Worm (Caenorhabditis elegans) whole organism, young adult: ENCODE data around the gene taf-2.

ENCODE experiments used
- B0035.1 ChIP-seq: sonication (generic microtip); optimal IDR thresholded peaks from 2 replicates; lab custom pipeline; 2016; ENCODE audit warnings: missing genetic modification characterization, mild to moderate bottlenecking, missing compliant biosample characterization, missing genotype, missing genetic modification reagents
- F23B12.7 ChIP-seq: sonication (generic microtip); optimal IDR thresholded peaks from 2 replicates; lab custom pipeline; 2017; ENCODE audit warnings: missing genetic modification characterization, mild to moderate bottlenecking, missing compliant biosample characterization, antibody characterized with exemption, moderate library complexity; ENCODE audit not compliant: insufficient read depth
- Y53F4B.3 ChIP-seq: fragments of 200-800 bp; sonication (Bioruptor generic); IDR thresholded peaks from 2 replicates; pipeline ENCODE4 v1.3.6; 2022; ENCODE audit warnings: missing genetic modification reagents, missing genetic modification characterization, missing compliant biosample characterization
- Y79H2A.3 ChIP-seq: fragments of 200-800 bp; sonication (Bioruptor generic); conservative IDR thresholded peaks from 2 replicates; pipeline ENCODE4 v1.3.6; 2022; ENCODE audit warnings: missing genetic modification reagents, missing genetic modification characterization, missing compliant biosample characterization
- ZK185.1 ChIP-seq: sonication (generic microtip); optimal IDR thresholded peaks from 2 replicates; lab custom pipeline; 2016; ENCODE audit warnings: mild to moderate bottlenecking, missing genetic modification characterization, missing compliant biosample characterization; ENCODE audit not compliant: poor library complexity, severe bottlenecking
- akir-1 ChIP-seq: fragments of 200-800 bp; sonication (Bioruptor generic); optimal IDR thresholded peaks from 2 replicates; lab custom pipeline; 2018; ENCODE audit warnings: mild to moderate bottlenecking, missing genetic modification characterization, moderate library complexity, missing compliant biosample characterization
- atf-7 ChIP-seq: sonication (generic microtip); optimal IDR thresholded peaks from 2 replicates; lab custom pipeline; 2017; ENCODE audit warnings: mild to moderate bottlenecking, missing genetic modification characterization, missing compliant biosample characterization
- ccch-3 ChIP-seq: fragments of 200-800 bp; sonication (Bioruptor generic); optimal IDR thresholded peaks from 2 replicates; lab custom pipeline; 2018; ENCODE audit warnings: mild to moderate bottlenecking, missing genetic modification characterization, missing compliant biosample characterization
- cebp-2 ChIP-seq: fragments of 200-800 bp; sonication (Bioruptor generic); IDR thresholded peaks from 2 replicates; pipeline ENCODE4 v1.3.6; 2022; ENCODE audit warnings: missing genetic modification characterization, missing compliant biosample characterization
- ceh-100 ChIP-seq: fragments of 200-800 bp; sonication (Bioruptor generic); IDR thresholded peaks from 2 replicates; pipeline ENCODE4 v1.3.6; 2022; ENCODE audit warnings: missing genetic modification reagents, missing genetic modification characterization, missing compliant biosample characterization
- ceh-91 ChIP-seq: fragments of 200-800 bp; sonication (Bioruptor generic); IDR thresholded peaks from 2 replicates; pipeline ENCODE4 v1.3.6; 2022; ENCODE audit warnings: missing genetic modification reagents, missing genetic modification characterization, missing compliant biosample characterization
- die-1 ChIP-seq: sonication (generic microtip); optimal IDR thresholded peaks from 2 replicates; lab custom pipeline; 2016; ENCODE audit warnings: missing genotype, mild to moderate bottlenecking, missing genetic modification characterization, missing compliant biosample characterization
- dox-1 ChIP-seq: fragments of 200-800 bp; sonication (Bioruptor generic); IDR thresholded peaks from 2 replicates; pipeline ENCODE4 v1.3.6; 2022; ENCODE audit warnings: missing genetic modification reagents, missing genetic modification characterization, missing compliant biosample characterization
- egrh-3 ChIP-seq: fragments of 200-800 bp; sonication (Bioruptor generic); IDR thresholded peaks from 2 replicates; pipeline ENCODE4 v1.3.6; 2022; ENCODE audit warnings: missing genetic modification reagents, missing genetic modification characterization, missing compliant biosample characterization
- ets-4 ChIP-seq: fragments of 200-800 bp; sonication (Bioruptor generic); optimal IDR thresholded peaks from 2 replicates; lab custom pipeline; 2018; ENCODE audit warnings: mild to moderate bottlenecking, missing genetic modification characterization, missing compliant biosample characterization
- hlh-26 ChIP-seq: fragments of 200-800 bp; sonication (Bioruptor generic); conservative IDR thresholded peaks from 2 replicates; pipeline ENCODE4 v1.3.6; 2022; ENCODE audit warnings: missing genetic modification reagents, missing genetic modification characterization, missing compliant biosample characterization
- hmg-1.2 ChIP-seq: fragments of 200-800 bp; sonication (Bioruptor generic); IDR thresholded peaks from 2 replicates; pipeline ENCODE4 v1.3.6; 2022; ENCODE audit warnings: missing genetic modification reagents, missing genetic modification characterization, missing compliant biosample characterization
- lin-54 ChIP-seq: fragments of 200-800 bp; sonication (Bioruptor generic); optimal IDR thresholded peaks from 2 replicates; lab custom pipeline; 2018; ENCODE audit warnings: mild to moderate bottlenecking, missing genetic modification characterization, missing compliant biosample characterization
- madf-8 ChIP-seq: fragments of 200-800 bp; sonication (Bioruptor generic); conservative IDR thresholded peaks from 2 replicates; pipeline ENCODE4 v1.3.6; 2022; ENCODE audit warnings: missing genetic modification reagents, missing genetic modification characterization, missing compliant biosample characterization
- mcd-1 ChIP-seq: fragments of 200-800 bp; sonication (Bioruptor generic); IDR thresholded peaks from 2 replicates; pipeline ENCODE4 v1.3.6; 2022; ENCODE audit warnings: missing genetic modification reagents, missing genetic modification characterization, missing compliant biosample characterization
- nfya-1 ChIP-seq: sonication (generic microtip); optimal IDR thresholded peaks from 2 replicates; lab custom pipeline; 2017; ENCODE audit warnings: antibody characterized with exemption, missing compliant biosample characterization, missing genetic modification characterization, borderline replicate concordance; ENCODE audit not compliant: insufficient read depth
- nfyb-1 ChIP-seq: fragments of 200-800 bp; sonication (Bioruptor generic); IDR thresholded peaks from 2 replicates; pipeline ENCODE4 v1.3.6; 2022; ENCODE audit warnings: missing genetic modification reagents, missing genetic modification characterization, missing compliant biosample characterization
- nhr-179 ChIP-seq: sonication (generic microtip); optimal IDR thresholded peaks from 2 replicates; lab custom pipeline; 2016; ENCODE audit warnings: mild to moderate bottlenecking, missing genetic modification characterization, missing compliant biosample characterization
- nhr-80 ChIP-seq: sonication (generic microtip); optimal IDR thresholded peaks from 2 replicates; lab custom pipeline; 2016; ENCODE audit warnings: missing genetic modification characterization, missing compliant biosample characterization
- pbrm-1 ChIP-seq: fragments of 200-800 bp; sonication (Bioruptor generic); IDR thresholded peaks from 2 replicates; pipeline ENCODE4 v1.3.6; 2022; ENCODE audit warnings: missing genetic modification reagents, missing genetic modification characterization, missing compliant biosample characterization
- pha-4 ChIP-seq: fragments of 150-350 bp; sonication (generic microtip); optimal IDR thresholded peaks from 2 replicates; lab custom pipeline; 2014; ENCODE audit warnings: missing biosample characterization, missing genetic modification reagents, missing genetic modification characterization
- rpc-1 ChIP-seq, 2 experiments: fragments of 150-350 bp in 1 of 2; sonication (generic microtip) in 1 of 2; optimal IDR thresholded peaks; 2 replicates each; lab custom pipeline; 2014 to 2018; ENCODE audit warnings: missing biosample characterization in 1 of 2, missing genetic modification characterization in 1 of 2, missing genetic modification reagents in 1 of 2, missing genotype in 1 of 2
- sdz-38 ChIP-seq: sonication (generic microtip); optimal IDR thresholded peaks from 2 replicates; lab custom pipeline; 2016; ENCODE audit warnings: missing genotype, missing genetic modification characterization, missing compliant biosample characterization
- somi-1 ChIP-seq: fragments of 200-800 bp; sonication (Bioruptor generic); optimal IDR thresholded peaks from 2 replicates; lab custom pipeline; 2018; ENCODE audit warnings: mild to moderate bottlenecking, missing genetic modification characterization, missing compliant biosample characterization
- tbx-9 ChIP-seq: sonication (generic microtip); optimal IDR thresholded peaks from 2 replicates; lab custom pipeline; 2016; ENCODE audit warnings: borderline replicate concordance, missing genetic modification characterization, inconsistent platforms, missing compliant biosample characterization
- unc-130 ChIP-seq: sonication (generic microtip); optimal IDR thresholded peaks from 2 replicates; lab custom pipeline; 2016; ENCODE audit warnings: missing genetic modification reagents, missing genetic modification characterization, missing compliant biosample characterization
- zfh-2 ChIP-seq: fragments of 200-800 bp; sonication (Bioruptor generic); conservative IDR thresholded peaks from 2 replicates; pipeline ENCODE4 v1.3.6; 2022; ENCODE audit warnings: missing genetic modification reagents, missing genetic modification characterization, missing compliant biosample characterization
- ztf-28 ChIP-seq: fragments of 200-800 bp; sonication (Bioruptor generic); IDR thresholded peaks from 2 replicates; pipeline ENCODE4 v1.3.6; 2022; ENCODE audit warnings: missing genetic modification reagents, missing genetic modification characterization, missing compliant biosample characterization

taf-2 gene

ce11 chrIV:3604104-3604503 is 10.7 kb upstream of the taf-2 start:
- TF ChIP-seq zfh-2 (GFP tag; lab: Robert Waterston, UW) (peak; percentile 78), dox-1 (GFP tag; lab: Robert Waterston, UW) (peak; percentile 12; the same call in 1 of the 2 replicates), egrh-3 (peak; percentile 55; the same call in 1 of the 2 replicates), cebp-2 (GFP tag; lab: Robert Waterston, UW) (no peak), ceh-100 (GFP tag; lab: Robert Waterston, UW) (no peak), ceh-91 (GFP tag; lab: Robert Waterston, UW) (no peak), madf-8 (GFP tag; lab: Robert Waterston, UW) (no peak), lin-54 (GFP tag; lab: Kevin White, UChicago) (no peak), F23B12.7 (no peak), Y53F4B.3 (GFP tag; lab: Robert Waterston, UW) (no peak)

ce11 chrIV:3601846-3602245 is 8.4 kb upstream of the taf-2 start:
- TF ChIP-seq zfh-2 (GFP tag; lab: Robert Waterston, UW) (peak; percentile 72), somi-1 (GFP tag; lab: Kevin White, UChicago) (no peak), egrh-3 (peak; percentile 23; the same call in 1 of the 2 replicates)

ce11 chrIV:3599958-3600357 is 6.5 kb upstream of the taf-2 start, which contains the start of gene Y37E11B.7:
Gene Y37E11B.7 (minus strand): TSS chrIV:3600164.
- no peak for TF ChIP-seq nhr-80 (tag; lab: Kevin White, UChicago)
- TF ChIP-seq nfyb-1 (GFP tag; lab: Robert Waterston, UW) = no peak
- TF ChIP-seq nfya-1 (tag; lab: Kevin White, UChicago) = no peak
- TF ChIP-seq die-1 (tag; lab: Kevin White, UChicago) = no peak
- no peak for TF ChIP-seq sdz-38 (tag; lab: Kevin White, UChicago)
- no peak for TF ChIP-seq pha-4 (tag; lab: Kevin White, UChicago)
- no peak for TF ChIP-seq rpc-1 (optimal IDR thresholded peaks at IDR 0.05; lab: Kevin White, UChicago)
- TF ChIP-seq rpc-1 (tag; optimal IDR thresholded peaks at IDR 0.05; lab: Kevin White, UChicago) = no peak
- TF ChIP-seq mcd-1 (GFP tag; lab: Robert Waterston, UW) = no peak

- TF ChIP-seq hlh-26 (GFP tag; lab: Robert Waterston, UW) (no peak), mcd-1 (GFP tag; lab: Robert Waterston, UW) (peak; percentile 62), ets-4 (GFP tag; lab: Kevin White, UChicago) (no peak), B0035.1 (no peak), Y79H2A.3 (GFP tag; lab: Robert Waterston, UW) (no peak), Y53F4B.3 (GFP tag; lab: Robert Waterston, UW) (no peak), ztf-28 (GFP tag; lab: Robert Waterston, UW) (no peak), atf-7 (tag; lab: Kevin White, UChicago) (no peak), unc-130 (GFP tag; lab: Kevin White, UChicago) (no peak), hmg-1.2 (GFP tag; lab: Robert Waterston, UW) (peak; percentile 98)
- TF ChIP-seq, all 124 proteins: peak for 2
Observed at ce11 chrIV:3599126-3599525, 5.7 kb upstream of the taf-2 start, which contains the start of gene Y37E11B.6. Gene Y37E11B.6 (minus strand): TSS chrIV:3599306.

ce11 chrIV:3598452-3598851 is 5.0 kb upstream of the taf-2 start, which contains the start of gene Y37E11B.5:
Gene Y37E11B.5 (minus strand): TSS chrIV:3598552.
- TF ChIP-seq akir-1 (GFP tag; lab: Kevin White, UChicago) (no peak), nhr-179 (no peak), tbx-9 (tag; lab: Kevin White, UChicago) (no peak), nfya-1 (tag; lab: Kevin White, UChicago) (no peak), pbrm-1 (GFP tag; lab: Robert Waterston, UW) (no peak), ZK185.1 (tag; lab: Kevin White, UChicago) (no peak), B0035.1 (no peak), ccch-3 (GFP tag; lab: Kevin White, UChicago) (no peak)
